Fruit fly (Drosophila melanogaster) whole organism, embryonic: ENCODE results near the gene fred.

Experiments used
- Atf-2 ChIP-seq: fragments of 200-800 bp; sonication (Bioruptor generic); optimal IDR thresholded peaks from 2 replicates; lab custom pipeline; 2016; ENCODE audit warnings: missing biosample characterization, missing genetic modification characterization
- Blimp-1 ChIP-seq: fragments of 200-800 bp; sonication (Bioruptor generic); optimal IDR thresholded peaks from 3 replicates; lab custom pipeline; 2018; ENCODE audit warnings: missing biosample characterization, missing genetic modification characterization, mild to moderate bottlenecking, moderate library complexity, missing genetic modification reagents
- CG10267 ChIP-seq: fragments of 200-800 bp; sonication (Bioruptor generic); optimal IDR thresholded peaks from 2 replicates; lab custom pipeline; 2018; ENCODE audit warnings: missing biosample characterization, mild to moderate bottlenecking, missing genetic modification characterization, moderate library complexity
- CG10959 ChIP-seq: fragments of 200-800 bp; sonication (Bioruptor generic); IDR thresholded peaks from 2 replicates; pipeline ENCODE4 v1.3.6; 2022; ENCODE audit warnings: missing biosample characterization, missing genetic modification characterization
- CG10979 ChIP-seq: fragments of 200-800 bp; sonication (Bioruptor generic); optimal IDR thresholded peaks from 2 replicates; lab custom pipeline; 2018; ENCODE audit warnings: missing biosample characterization, mild to moderate bottlenecking, missing genetic modification characterization, moderate library complexity
- CG11504 ChIP-seq: fragments of 200-800 bp; sonication (Bioruptor generic); optimal IDR thresholded peaks from 3 replicates; lab custom pipeline; 2019; ENCODE audit warnings: missing biosample characterization, mild to moderate bottlenecking, missing genetic modification characterization, moderate library complexity
- CG1233 ChIP-seq: fragments of 200-800 bp; sonication (Bioruptor generic); optimal IDR thresholded peaks from 4 replicates; lab custom pipeline; 2018; ENCODE audit warnings: missing biosample characterization, mild to moderate bottlenecking, missing genetic modification characterization
- CG13775 ChIP-seq: fragments of 200-800 bp; sonication (Bioruptor generic); optimal IDR thresholded peaks from 3 replicates; lab custom pipeline; 2017; ENCODE audit warnings: missing biosample characterization, mild to moderate bottlenecking, missing genetic modification characterization
- CG14710 ChIP-seq: fragments of 200-800 bp; sonication (Bioruptor generic); optimal IDR thresholded peaks from 3 replicates; lab custom pipeline; 2019; ENCODE audit warnings: missing biosample characterization, mild to moderate bottlenecking, missing genetic modification characterization, moderate library complexity
- CG1529 ChIP-seq: fragments of 200-800 bp; sonication (Bioruptor generic); optimal IDR thresholded peaks from 3 replicates; lab custom pipeline; 2018; ENCODE audit warnings: missing biosample characterization, missing genetic modification characterization
- CG18262 ChIP-seq: fragments of 200-800 bp; optimal IDR thresholded peaks from 3 replicates; lab custom pipeline; 2019; ENCODE audit warnings: missing biosample characterization, mild to moderate bottlenecking, missing genetic modification characterization, moderate library complexity
- CG1832 ChIP-seq: fragments of 200-800 bp; sonication (Bioruptor generic); optimal IDR thresholded peaks from 2 replicates; lab custom pipeline; 2017; ENCODE audit warnings: missing biosample characterization, mild to moderate bottlenecking, missing genetic modification characterization, inconsistent platforms
- CG2199 ChIP-seq: fragments of 200-800 bp; sonication (Bioruptor generic); IDR thresholded peaks from 3 replicates; pipeline ENCODE4 v1.3.6; 2022; ENCODE audit warnings: missing biosample characterization, missing genetic modification characterization
- CG2678 ChIP-seq: fragments of 200-800 bp; sonication (Bioruptor generic); optimal IDR thresholded peaks from 3 replicates; lab custom pipeline; 2019; ENCODE audit warnings: missing biosample characterization, mild to moderate bottlenecking, missing genetic modification characterization, moderate library complexity
- CG2712 ChIP-seq: fragments of 200-800 bp; optimal IDR thresholded peaks from 3 replicates; lab custom pipeline; 2019; ENCODE audit warnings: missing biosample characterization, mild to moderate bottlenecking, missing genetic modification characterization, moderate library complexity
- CG4424 ChIP-seq: fragments of 200-800 bp; sonication (Bioruptor generic); optimal IDR thresholded peaks from 3 replicates; lab custom pipeline; 2016; ENCODE audit warnings: missing biosample characterization, missing genetic modification characterization
- CG5180 ChIP-seq: fragments of 200-800 bp; sonication (Bioruptor generic); optimal IDR thresholded peaks from 3 replicates; lab custom pipeline; 2017; ENCODE audit warnings: missing biosample characterization, missing genetic modification characterization, mild to moderate bottlenecking, moderate library complexity, missing genetic modification reagents
- CG6689 ChIP-seq: fragments of 200-800 bp; sonication (Bioruptor generic); IDR thresholded peaks from 2 replicates; pipeline ENCODE4 v1.3.6; 2022; ENCODE audit warnings: missing biosample characterization, missing genetic modification characterization
- CG6791 ChIP-seq: fragments of 200-800 bp; sonication (Bioruptor generic); IDR thresholded peaks from 3 replicates; pipeline ENCODE4 v1.3.6; 2022; ENCODE audit warnings: missing biosample characterization, missing genetic modification characterization; ENCODE audit not compliant: partially characterized antibody
- CG8924 ChIP-seq: fragments of 200-800 bp; optimal IDR thresholded peaks from 3 replicates; lab custom pipeline; 2019; ENCODE audit warnings: missing biosample characterization, mild to moderate bottlenecking, missing genetic modification characterization, moderate library complexity
- CG9437 ChIP-seq: fragments of 200-800 bp; sonication (Bioruptor generic); optimal IDR thresholded peaks from 2 replicates; lab custom pipeline; 2018; ENCODE audit warnings: missing biosample characterization, mild to moderate bottlenecking, missing genetic modification characterization
- Dll ChIP-seq: fragments of 200-800 bp; sonication (Bioruptor generic); IDR thresholded peaks from 4 replicates; pipeline ENCODE4 v1.3.6; 2022; ENCODE audit warnings: missing biosample characterization, missing genetic modification characterization; ENCODE audit not compliant: partially characterized antibody
- Ets65A ChIP-seq: fragments of 200-800 bp; sonication (Bioruptor generic); peaks from one replicate; lab custom pipeline; 2016; ENCODE audit warnings: missing biosample characterization, missing genetic modification characterization
- Hey ChIP-seq: fragments of 200-800 bp; sonication (Bioruptor generic); optimal IDR thresholded peaks from 3 replicates; lab custom pipeline; 2018; ENCODE audit warnings: missing biosample characterization, mild to moderate bottlenecking, missing genetic modification characterization
- Nf-YC ChIP-seq: fragments of 200-800 bp; optimal IDR thresholded peaks from 3 replicates; lab custom pipeline; 2019; ENCODE audit warnings: missing biosample characterization, mild to moderate bottlenecking, missing genetic modification characterization, moderate library complexity
- Six4 ChIP-seq: fragments of 200-800 bp; sonication (Bioruptor generic); optimal IDR thresholded peaks from 2 replicates; lab custom pipeline; 2016; ENCODE audit warnings: missing biosample characterization, missing genetic modification characterization
- Xrp1 ChIP-seq: fragments of 200-800 bp; sonication (Bioruptor generic); IDR thresholded peaks from 2 replicates; pipeline ENCODE4 v1.3.6; 2022; ENCODE audit warnings: missing biosample characterization, missing genetic modification characterization
- aop ChIP-seq: fragments of 200-800 bp; sonication (Bioruptor generic); IDR thresholded peaks from 2 replicates; pipeline ENCODE4 v1.3.6; 2022; ENCODE audit warnings: missing biosample characterization, missing genetic modification characterization
- bsh ChIP-seq, 2 experiments: fragments of 200-800 bp; sonication (Bioruptor generic); optimal IDR thresholded peaks; 2 replicates each; lab custom pipeline; 2017 to 2018; ENCODE audit warnings: mild to moderate bottlenecking in 2 of 2, missing biosample characterization in 2 of 2, missing genetic modification characterization in 2 of 2, moderate library complexity in 1 of 2
- cg ChIP-seq: fragments of 200-800 bp; sonication (Bioruptor generic); optimal IDR thresholded peaks from 3 replicates; lab custom pipeline; 2019; ENCODE audit warnings: missing biosample characterization, mild to moderate bottlenecking, missing genetic modification characterization, moderate library complexity
- chif ChIP-seq, 2 experiments: fragments of 200-800 bp; sonication (Bioruptor generic); optimal IDR thresholded peaks; 3 replicates each; lab custom pipeline; 2016; ENCODE audit warnings: missing biosample characterization in 2 of 2, missing genetic modification characterization in 2 of 2
- chm ChIP-seq: fragments of 200-800 bp; sonication (Bioruptor generic); IDR thresholded peaks from 2 replicates; pipeline ENCODE4 v1.3.6; 2022; ENCODE audit warnings: missing biosample characterization, missing genetic modification characterization
- chn ChIP-seq: fragments of 200-800 bp; sonication (Bioruptor generic); optimal IDR thresholded peaks from 2 replicates; lab custom pipeline; 2016; ENCODE audit warnings: missing biosample characterization, missing genetic modification characterization
- crol ChIP-seq: fragments of 200-800 bp; sonication (Bioruptor generic); IDR thresholded peaks from 2 replicates; pipeline ENCODE4 v1.3.6; 2022; ENCODE audit warnings: missing biosample characterization, missing genetic modification characterization
- crp ChIP-seq, 2 experiments: fragments of 200-800 bp; sonication (Bioruptor generic); optimal IDR thresholded peaks; 2 replicates in 1 of 2; 3 replicates in 1 of 2; lab custom pipeline; 2017; ENCODE audit warnings: missing biosample characterization in 2 of 2, missing genetic modification characterization in 2 of 2, mild to moderate bottlenecking in 1 of 2, moderate library complexity in 1 of 2
- dati ChIP-seq: fragments of 200-800 bp; sonication (Bioruptor generic); IDR thresholded peaks from 2 replicates; pipeline ENCODE4 v1.3.6; 2022; ENCODE audit warnings: missing biosample characterization, missing genetic modification characterization
- kni ChIP-seq: fragments of 200-800 bp; sonication (Bioruptor generic); optimal IDR thresholded peaks from 3 replicates; lab custom pipeline; 2017; ENCODE audit warnings: mild to moderate bottlenecking, missing biosample characterization, missing genetic modification reagents, missing genetic modification characterization
- lola ChIP-seq, 3 experiments: fragments of >200 bp in 2 of 3; fragments of 200-800 bp in 1 of 3; sonication (Bioruptor generic) in 1 of 3; optimal IDR thresholded peaks; 2 replicates each; lab custom pipeline; 2017 to 2019; ENCODE audit warnings: missing biosample characterization in 3 of 3, missing genetic modification characterization in 3 of 3, mild to moderate bottlenecking in 1 of 3, moderate library complexity in 1 of 3
- nom ChIP-seq: fragments of 200-800 bp; sonication (Bioruptor generic); optimal IDR thresholded peaks from 2 replicates; lab custom pipeline; 2017; ENCODE audit warnings: missing biosample characterization, missing genetic modification characterization, mild to moderate bottlenecking, moderate library complexity, missing genetic modification reagents
- otp ChIP-seq: fragments of 200-800 bp; sonication (Bioruptor generic); IDR thresholded peaks from 3 replicates; pipeline ENCODE4, ENCODE4 v1.3.6; 2022; ENCODE audit warnings: missing biosample characterization, missing genetic modification characterization
- prd ChIP-seq, 3 experiments: fragments of >200 bp in 2 of 3; fragments of 200-800 bp in 1 of 3; sonication (Bioruptor generic) in 1 of 3; optimal IDR thresholded peaks in 2 of 3; IDR thresholded peaks in 1 of 3; 2 replicates in 2 of 3; 3 replicates in 1 of 3; pipeline versions ENCODE4 v1.3.6 to Lab custom; 2017 to 2022; ENCODE audit warnings: missing biosample characterization in 1 of 3, missing genetic modification characterization in 1 of 3
- pros ChIP-seq: fragments of 200-800 bp; sonication (Bioruptor generic); optimal IDR thresholded peaks from 3 replicates; lab custom pipeline; 2019; ENCODE audit warnings: missing biosample characterization, mild to moderate bottlenecking, missing genetic modification characterization, moderate library complexity
- row ChIP-seq: fragments of 200-800 bp; sonication (Bioruptor generic); IDR thresholded peaks from 3 replicates; pipeline ENCODE4 v1.3.6; 2022; ENCODE audit warnings: missing biosample characterization, missing genetic modification characterization
- sens ChIP-seq: fragments of 200-800 bp; sonication (Bioruptor generic); peaks from one replicate; lab custom pipeline; 2016; ENCODE audit warnings: missing biosample characterization, missing genetic modification characterization
- sqz ChIP-seq: fragments of 200-800 bp; sonication (Bioruptor generic); optimal IDR thresholded peaks from 3 replicates; lab custom pipeline; 2018; ENCODE audit warnings: missing biosample characterization, mild to moderate bottlenecking, missing genetic modification characterization
- tll ChIP-seq, 2 experiments: fragments of 200-800 bp in 1 of 2; fragments of >200 bp in 1 of 2; sonication (Bioruptor generic) in 1 of 2; optimal IDR thresholded peaks; 2 replicates each; lab custom pipeline; 2017 to 2019; ENCODE audit warnings: missing biosample characterization in 2 of 2, missing genetic modification characterization in 2 of 2, mild to moderate bottlenecking in 1 of 2, moderate library complexity in 1 of 2

The fred gene

DNA sequence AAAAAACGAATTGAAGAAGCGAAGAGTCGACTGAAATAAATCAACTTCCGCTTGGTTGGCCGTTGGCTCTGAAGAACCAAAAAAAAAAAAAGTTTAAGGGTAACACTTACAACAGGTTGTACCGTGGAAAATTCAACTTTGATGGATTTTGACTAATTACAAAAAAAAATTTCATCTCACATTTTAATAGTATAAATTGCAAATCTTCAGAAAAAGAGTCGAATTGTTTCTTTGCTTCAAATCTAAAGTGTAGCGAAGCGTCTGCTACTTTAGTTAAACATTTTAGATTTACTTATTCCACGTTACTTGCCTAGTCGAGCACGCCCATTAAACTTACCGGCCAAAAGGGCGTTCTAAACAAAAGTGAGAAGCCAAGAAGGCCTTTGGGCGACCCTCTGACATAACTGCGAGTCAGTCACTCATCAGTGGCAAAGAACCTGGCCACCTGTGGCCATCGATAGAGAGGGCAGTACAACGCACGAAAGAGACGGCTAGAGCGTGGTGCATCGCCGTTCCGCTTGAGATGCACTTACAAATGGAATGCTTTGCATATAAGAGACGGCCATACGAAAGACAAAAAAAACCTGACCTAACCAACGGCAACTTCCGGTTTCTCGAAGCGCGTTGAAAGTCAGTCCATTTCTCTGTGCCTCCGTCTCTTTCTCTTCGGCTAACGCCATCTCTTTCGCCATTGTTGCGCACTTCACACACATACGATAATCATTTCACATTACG is 30.3 kb upstream of the fred start (continued):
- TF ChIP-seq prd (optimal IDR thresholded peaks at IDR 0.05; lab: Kevin White, UChicago) = no peak
- peak; percentile 20; the same call in 1 of the 3 replicates for TF ChIP-seq prd (GFP tag; IDR thresholded peaks at IDR 0.05; lab: Robert Waterston, UW)
- TF ChIP-seq CG18262 = peak; percentile 36
- TF ChIP-seq CG10267 (tag; lab: Kevin White, UChicago) = peak; percentile 13
- peak in 1 of 2 experiments; percentile 25 for TF ChIP-seq bsh (GFP tag; optimal IDR thresholded peaks at IDR 0.05; lab: Kevin White, UChicago)
- TF ChIP-seq CG1832 (GFP tag; lab: Kevin White, UChicago) = peak; percentile 66
- peak; percentile 57; the same call in 2 of the 3 replicates for TF ChIP-seq row
- peak; percentile 9 for TF ChIP-seq CG11504 (tag; lab: Kevin White, UChicago)
- peak; percentile 28 for TF ChIP-seq pros (GFP tag; lab: Kevin White, UChicago)
- peak; percentile 19; the same call in 1 of the 2 replicates for TF ChIP-seq CG6689 (GFP tag; lab: Robert Waterston, UW)
- TF ChIP-seq otp (GFP tag; lab: Robert Waterston, UW) = 0 out of 3 replicates have a peak, but pooled peaks have one; percentile 8
- no peak for TF ChIP-seq CG13775 (GFP tag; lab: Kevin White, UChicago)
- no peak for TF ChIP-seq CG1233
- peak; percentile 24 for TF ChIP-seq Nf-YC (tag; lab: Kevin White, UChicago)
- 0 out of 2 replicates have a peak, but pooled peaks have one; percentile 31 for TF ChIP-seq chm (GFP tag; lab: Robert Waterston, UW)
- peak; percentile 80 for TF ChIP-seq Blimp-1 (GFP tag; lab: Kevin White, UChicago)
- TF ChIP-seq CG9437 (GFP tag; lab: Kevin White, UChicago) = no peak
- peak; percentile 20 for TF ChIP-seq CG2712 (tag; lab: Kevin White, UChicago)
- TF ChIP-seq Six4 = no peak
- TF ChIP-seq CG1529 (GFP tag; lab: Kevin White, UChicago) = no peak
- TF ChIP-seq Atf-2 (GFP tag; lab: Kevin White, UChicago) = no peak
- peak; percentile 27 for TF ChIP-seq CG14710 (tag; lab: Kevin White, UChicago)
- peak; percentile 11 for TF ChIP-seq CG2678 (tag; lab: Kevin White, UChicago)
- TF ChIP-seq CG5180 (GFP tag; lab: Kevin White, UChicago) = peak; percentile 42
- TF ChIP-seq sqz (GFP tag; lab: Kevin White, UChicago) = peak; percentile 31
- TF ChIP-seq aop (GFP tag; lab: Robert Waterston, UW) = peak; percentile 82
- peak; percentile 34; the same call in 1 of the 3 replicates for TF ChIP-seq CG2199 (GFP tag; lab: Robert Waterston, UW)
- 0 out of 2 replicates have a peak, but pooled peaks have one; percentile 10 for TF ChIP-seq CG10959 (GFP tag; lab: Robert Waterston, UW)
- no peak for TF ChIP-seq dati (GFP tag; lab: Robert Waterston, UW)
- TF ChIP-seq chn (GFP tag; lab: Kevin White, UChicago) = peak; percentile 1
- TF ChIP-seq CG8924 (tag; lab: Kevin White, UChicago) = no peak
- TF ChIP-seq CG10979 = peak; percentile 21
- peak in 1 of 3 experiments; percentile 24 for TF ChIP-seq lola (GFP tag; optimal IDR thresholded peaks at IDR 0.05; lab: Kevin White, UChicago)
- peak in 1 of 2 experiments; percentile 49 for TF ChIP-seq tll (GFP tag; optimal IDR thresholded peaks at IDR 0.05; lab: Kevin White, UChicago)
- TF ChIP-seq Xrp1 (GFP tag; lab: Robert Waterston, UW) = peak; percentile 47; the same call in 1 of the 2 replicates
- peak; percentile 14 for TF ChIP-seq kni
- TF ChIP-seq sens = peak; percentile 89
- TF ChIP-seq, all 482 proteins: peak for 36

DNA sequence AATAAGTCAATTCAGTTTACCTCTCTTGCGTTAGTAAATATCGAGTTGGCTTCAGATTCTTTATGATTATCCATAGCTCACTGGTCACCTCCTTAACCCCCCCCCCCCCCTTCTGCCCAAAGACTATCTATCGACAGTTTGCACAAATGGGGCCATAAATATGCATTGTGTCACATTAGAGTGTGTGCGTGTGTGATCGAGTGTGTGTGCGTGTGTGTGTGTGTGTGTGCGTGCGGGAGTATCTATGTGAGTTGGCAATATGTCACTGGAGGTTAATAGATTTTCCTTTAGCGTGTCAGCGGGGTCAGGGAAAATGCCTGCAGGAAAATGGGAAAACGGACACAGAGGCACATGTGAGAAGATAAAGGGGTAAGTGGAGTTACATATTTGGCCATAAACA is 28.7 kb upstream of the fred start:
- peak; percentile 36 for TF ChIP-seq Ets65A (GFP tag; lab: Kevin White, UChicago)
- TF ChIP-seq nom (GFP tag; lab: Kevin White, UChicago) = no peak
- no peak for TF ChIP-seq CG4424 (GFP tag; lab: Kevin White, UChicago)
- TF ChIP-seq Dll = no peak
- TF ChIP-seq tll (GFP tag; optimal IDR thresholded peaks at IDR 0.05; lab: Kevin White, UChicago) = no peak
- 0 out of 3 replicates have a peak, but pooled peaks have one; percentile 4 for TF ChIP-seq CG6791 (GFP tag; lab: Robert Waterston, UW)
- no peak for TF ChIP-seq crp (GFP tag; optimal IDR thresholded peaks at IDR 0.05; lab: Kevin White, UChicago)
- no peak for TF ChIP-seq Hey (tag; lab: Kevin White, UChicago)
- TF ChIP-seq chif (GFP tag; optimal IDR thresholded peaks at IDR 0.05; lab: Kevin White, UChicago) = no peak
- peak; percentile 57 for TF ChIP-seq cg (GFP tag; lab: Kevin White, UChicago)
- 0 out of 2 replicates have a peak, but pooled peaks have one; percentile 5 for TF ChIP-seq crol (GFP tag; lab: Robert Waterston, UW)
